Fruit fly (Drosophila melanogaster) whole organism, embryonic: Measurements from ENCODE around the gene tral.

ENCODE experiments used
- Ada2b ChIP-seq: fragments of 200-800 bp; sonication (Bioruptor generic); IDR thresholded peaks from 2 replicates; pipeline ENCODE4 v1.3.6; 2022; ENCODE audit warnings: missing biosample characterization, missing genetic modification characterization
- Antp ChIP-seq: fragments of 200-800 bp; sonication (Bioruptor generic); optimal IDR thresholded peaks from 3 replicates; lab custom pipeline; 2016; ENCODE audit warnings: missing biosample characterization, missing genetic modification characterization
- Atf-2 ChIP-seq: fragments of 200-800 bp; sonication (Bioruptor generic); optimal IDR thresholded peaks from 2 replicates; lab custom pipeline; 2016; ENCODE audit warnings: missing biosample characterization, missing genetic modification characterization
- B-H1 ChIP-seq: fragments of 200-800 bp; sonication (Bioruptor generic); IDR thresholded peaks from 3 replicates; pipeline ENCODE4 v1.3.6; 2022; ENCODE audit warnings: missing biosample characterization, missing genetic modification characterization
- Bgb ChIP-seq: fragments of 200-800 bp; sonication (Bioruptor generic); IDR thresholded peaks from 2 replicates; pipeline ENCODE4 v1.3.6; 2022; ENCODE audit warnings: missing biosample characterization, missing genetic modification characterization; ENCODE audit not compliant: partially characterized antibody
- CG11398 ChIP-seq: fragments of 200-800 bp; sonication (Bioruptor generic); optimal IDR thresholded peaks from 2 replicates; lab custom pipeline; 2016; ENCODE audit warnings: missing biosample characterization, missing genetic modification characterization
- CG11723 ChIP-seq: fragments of 200-800 bp; sonication (Bioruptor generic); optimal IDR thresholded peaks from 2 replicates; lab custom pipeline; 2017; ENCODE audit warnings: missing biosample characterization, mild to moderate bottlenecking, missing genetic modification characterization
- CG12236 ChIP-seq: fragments of 200-800 bp; sonication (Bioruptor generic); optimal IDR thresholded peaks from 2 replicates; lab custom pipeline; 2016; ENCODE audit warnings: missing biosample characterization, missing genetic modification characterization
- CG12299 ChIP-seq: fragments of 200-800 bp; sonication (Bioruptor generic); optimal IDR thresholded peaks from 2 replicates; lab custom pipeline; 2018; ENCODE audit warnings: missing biosample characterization, mild to moderate bottlenecking, missing genetic modification characterization
- CG1233 ChIP-seq: fragments of 200-800 bp; sonication (Bioruptor generic); optimal IDR thresholded peaks from 4 replicates; lab custom pipeline; 2018; ENCODE audit warnings: missing biosample characterization, mild to moderate bottlenecking, missing genetic modification characterization
- CG13287 ChIP-seq: fragments of 200-800 bp; sonication (Bioruptor generic); IDR thresholded peaks from 2 replicates; pipeline ENCODE4 v1.3.6; 2022; ENCODE audit warnings: missing biosample characterization, missing genetic modification characterization; ENCODE audit not compliant: partially characterized antibody
- CG14441 ChIP-seq: fragments of 200-800 bp; sonication (Bioruptor generic); IDR thresholded peaks from 2 replicates; pipeline ENCODE4 v1.3.6; 2022; ENCODE audit warnings: missing biosample characterization, missing genetic modification characterization
- CG14710 ChIP-seq: fragments of 200-800 bp; sonication (Bioruptor generic); optimal IDR thresholded peaks from 3 replicates; lab custom pipeline; 2019; ENCODE audit warnings: missing biosample characterization, mild to moderate bottlenecking, missing genetic modification characterization, moderate library complexity
- CG16815 ChIP-seq: fragments of 200-800 bp; sonication (Bioruptor generic); optimal IDR thresholded peaks from 3 replicates; lab custom pipeline; 2017; ENCODE audit warnings: missing biosample characterization, mild to moderate bottlenecking, missing genetic modification characterization
- CG16863 ChIP-seq: fragments of 200-800 bp; sonication (Bioruptor generic); optimal IDR thresholded peaks from 3 replicates; lab custom pipeline; 2016; ENCODE audit warnings: missing biosample characterization, missing genetic modification characterization
- CG2116 ChIP-seq: fragments of 200-800 bp; sonication (Bioruptor generic); optimal IDR thresholded peaks from 3 replicates; lab custom pipeline; 2018; ENCODE audit warnings: missing biosample characterization, mild to moderate bottlenecking, missing genetic modification characterization
- CG2889 ChIP-seq: fragments of 200-800 bp; sonication (Bioruptor generic); IDR thresholded peaks from 3 replicates; pipeline ENCODE4 v1.3.6; 2022; ENCODE audit warnings: missing biosample characterization, missing genetic modification characterization
- CG6654 ChIP-seq: fragments of 200-800 bp; sonication (Bioruptor generic); optimal IDR thresholded peaks from 2 replicates; lab custom pipeline; 2017; ENCODE audit warnings: missing biosample characterization, mild to moderate bottlenecking, missing genetic modification characterization
- CG7839 ChIP-seq: fragments of 200-800 bp; sonication (Bioruptor generic); optimal IDR thresholded peaks from 3 replicates; lab custom pipeline; 2018; ENCODE audit warnings: missing biosample characterization, mild to moderate bottlenecking, missing genetic modification characterization, moderate library complexity
- CG8281 ChIP-seq: fragments of 200-800 bp; sonication (Bioruptor generic); optimal IDR thresholded peaks from 2 replicates; lab custom pipeline; 2018; ENCODE audit warnings: missing biosample characterization, mild to moderate bottlenecking, missing genetic modification characterization, moderate library complexity
- CG8290 ChIP-seq, 3 experiments: fragments of 200-800 bp; sonication (Bioruptor generic); optimal IDR thresholded peaks; 2 replicates each; lab custom pipeline; 2016 to 2019; ENCODE audit warnings: missing biosample characterization in 3 of 3, missing genetic modification characterization in 3 of 3, mild to moderate bottlenecking in 2 of 3, moderate library complexity in 1 of 3
- Gug ChIP-seq: fragments of 200-800 bp; sonication (Bioruptor generic); IDR thresholded peaks from 4 replicates; pipeline ENCODE4 v1.3.6; 2022; ENCODE audit warnings: missing biosample characterization, missing genetic modification characterization
- HLH4C ChIP-seq: fragments of 200-800 bp; sonication (Bioruptor generic); IDR thresholded peaks from 3 replicates; pipeline ENCODE4 v1.3.6; 2022; ENCODE audit warnings: missing biosample characterization, missing genetic modification characterization; ENCODE audit not compliant: partially characterized antibody
- HLHmδ ChIP-seq: fragments of 200-800 bp; sonication (Bioruptor generic); optimal IDR thresholded peaks from 2 replicates; lab custom pipeline; 2018; ENCODE audit warnings: missing biosample characterization, mild to moderate bottlenecking, missing genetic modification characterization, moderate library complexity
- HmgZ ChIP-seq: fragments of 200-800 bp; sonication (Bioruptor generic); optimal IDR thresholded peaks from 2 replicates; lab custom pipeline; 2018; ENCODE audit warnings: missing biosample characterization, mild to moderate bottlenecking, missing genetic modification characterization
- Hr3 ChIP-seq: fragments of 200-800 bp; sonication (Bioruptor generic); optimal IDR thresholded peaks from 3 replicates; lab custom pipeline; 2016; ENCODE audit warnings: missing biosample characterization, missing genetic modification characterization
- Kr ChIP-seq: fragments of 200-800 bp; sonication (Bioruptor generic); optimal IDR thresholded peaks from 2 replicates; lab custom pipeline; 2017; ENCODE audit warnings: missing biosample characterization, mild to moderate bottlenecking, missing genetic modification characterization
- Mad ChIP-seq: fragments of 200-800 bp; sonication (Bioruptor generic); optimal IDR thresholded peaks from 2 replicates; lab custom pipeline; 2016; ENCODE audit warnings: missing biosample characterization, missing genetic modification characterization
- Ptx1 ChIP-seq: fragments of 200-800 bp; sonication (Bioruptor generic); IDR thresholded peaks from 2 replicates; pipeline ENCODE4 v1.3.6; 2022; ENCODE audit warnings: missing biosample characterization, missing genetic modification characterization
- Ravus ChIP-seq: fragments of 200-800 bp; sonication (Bioruptor generic); IDR thresholded peaks from 2 replicates; pipeline ENCODE4 v1.3.6; 2022; ENCODE audit warnings: missing biosample characterization, missing genetic modification characterization
- Ssrp ChIP-seq: fragments of 200-800 bp; sonication (Bioruptor generic); optimal IDR thresholded peaks from 2 replicates; lab custom pipeline; 2018; ENCODE audit warnings: missing biosample characterization, mild to moderate bottlenecking, missing genetic modification characterization, moderate library complexity
- Taf1 ChIP-seq: fragments of 200-800 bp; sonication (Bioruptor generic); IDR thresholded peaks from 2 replicates; pipeline ENCODE4 v1.3.6; 2022; ENCODE audit warnings: missing biosample characterization, missing genetic modification characterization
- al ChIP-seq: fragments of 200-800 bp; sonication (Bioruptor generic); IDR thresholded peaks from 2 replicates; pipeline ENCODE4 v1.3.6; 2022; ENCODE audit warnings: missing biosample characterization, missing genetic modification characterization
- ase ChIP-seq: fragments of 200-800 bp; sonication (Bioruptor generic); IDR thresholded peaks from 3 replicates; pipeline ENCODE4 v1.3.6; 2022; ENCODE audit warnings: missing biosample characterization, missing genetic modification characterization
- bbx ChIP-seq: fragments of 200-800 bp; sonication (Bioruptor generic); IDR thresholded peaks from 2 replicates; pipeline ENCODE4 v1.3.6; 2022; ENCODE audit warnings: missing biosample characterization, missing genetic modification characterization; ENCODE audit not compliant: partially characterized antibody
- crp ChIP-seq, 2 experiments: fragments of 200-800 bp; sonication (Bioruptor generic); optimal IDR thresholded peaks; 2 replicates in 1 of 2; 3 replicates in 1 of 2; lab custom pipeline; 2017; ENCODE audit warnings: missing biosample characterization in 2 of 2, missing genetic modification characterization in 2 of 2, mild to moderate bottlenecking in 1 of 2, moderate library complexity in 1 of 2
- dmrt11E ChIP-seq: fragments of 200-800 bp; sonication (Bioruptor generic); optimal IDR thresholded peaks from 3 replicates; lab custom pipeline; 2018; ENCODE audit warnings: missing biosample characterization, mild to moderate bottlenecking, missing genetic modification characterization, moderate library complexity
- esg ChIP-seq: fragments of 200-800 bp; sonication (Bioruptor generic); conservative IDR thresholded peaks from 2 replicates; pipeline ENCODE4 v1.3.6; 2022; ENCODE audit warnings: missing biosample characterization, missing genetic modification characterization
- fd102C ChIP-seq: fragments of 200-800 bp; sonication (Bioruptor generic); optimal IDR thresholded peaks from 2 replicates; lab custom pipeline; 2018; ENCODE audit warnings: missing biosample characterization, mild to moderate bottlenecking, missing genetic modification characterization, moderate library complexity
- fd3F ChIP-seq: fragments of 200-800 bp; sonication (Bioruptor generic); optimal IDR thresholded peaks from 2 replicates; lab custom pipeline; 2018; ENCODE audit warnings: missing biosample characterization, mild to moderate bottlenecking, missing genetic modification characterization, moderate library complexity
- ftz-f1 ChIP-seq: fragments of 200-800 bp; sonication (Bioruptor generic); optimal IDR thresholded peaks from 2 replicates; lab custom pipeline; 2016; ENCODE audit warnings: missing biosample characterization, missing genetic modification characterization
- grn ChIP-seq: fragments of 200-800 bp; sonication (Bioruptor generic); optimal IDR thresholded peaks from 3 replicates; lab custom pipeline; 2017; ENCODE audit warnings: missing biosample characterization, missing genetic modification characterization
- nerfin-1 ChIP-seq: fragments of 200-800 bp; sonication (Bioruptor generic); optimal IDR thresholded peaks from 3 replicates; lab custom pipeline; 2019; ENCODE audit warnings: missing biosample characterization, mild to moderate bottlenecking, missing genetic modification characterization, moderate library complexity
- prd ChIP-seq, 3 experiments: fragments of >200 bp in 2 of 3; fragments of 200-800 bp in 1 of 3; sonication (Bioruptor generic) in 1 of 3; optimal IDR thresholded peaks in 2 of 3; IDR thresholded peaks in 1 of 3; 2 replicates in 2 of 3; 3 replicates in 1 of 3; pipeline versions ENCODE4 v1.3.6 to Lab custom; 2017 to 2022; ENCODE audit warnings: missing biosample characterization in 1 of 3, missing genetic modification characterization in 1 of 3
- ranshi ChIP-seq: fragments of 200-800 bp; sonication (Bioruptor generic); IDR thresholded peaks from 2 replicates; pipeline ENCODE4 v1.3.6; 2022; ENCODE audit warnings: missing biosample characterization, missing genetic modification characterization
- schlank ChIP-seq: fragments of 200-800 bp; sonication (Bioruptor generic); optimal IDR thresholded peaks from 2 replicates; lab custom pipeline; 2018; ENCODE audit warnings: missing biosample characterization, mild to moderate bottlenecking, missing genetic modification characterization
- seq ChIP-seq: fragments of 200-800 bp; sonication (Bioruptor generic); IDR thresholded peaks from 2 replicates; pipeline ENCODE4 v1.3.6; 2022; ENCODE audit warnings: missing biosample characterization, missing genetic modification characterization
- shn ChIP-seq: fragments of 200-800 bp; sonication (Bioruptor generic); optimal IDR thresholded peaks from 3 replicates; lab custom pipeline; 2016; ENCODE audit warnings: missing biosample characterization, missing genetic modification characterization
- vvl ChIP-seq: fragments of 200-800 bp; sonication (Bioruptor generic); IDR thresholded peaks from 2 replicates; pipeline ENCODE4 v1.3.6; 2022; ENCODE audit warnings: missing biosample characterization, missing genetic modification characterization
- zen ChIP-seq: fragments of 200-800 bp; sonication (Bioruptor generic); optimal IDR thresholded peaks from 3 replicates; lab custom pipeline; 2018; ENCODE audit warnings: missing biosample characterization, mild to moderate bottlenecking, missing genetic modification characterization, moderate library complexity

Gene tral

dm6 chr3L:12484948-12485347 is 29.9 kb upstream of the tral start, which contains the start of gene CG10663 (continued):
- TF ChIP-seq al (GFP tag; lab: Robert Waterston, UW), result no peak
- TF ChIP-seq nerfin-1 (tag; lab: Kevin White, UChicago), result no peak
- TF ChIP-seq CG8290 (GFP tag; optimal IDR thresholded peaks at IDR 0.05; lab: Kevin White, UChicago), result no peak
- TF ChIP-seq CG8290 (tag; optimal IDR thresholded peaks at IDR 0.05; lab: Kevin White, UChicago), result peak in 1 of 2 experiments; percentile 54
- no peak for TF ChIP-seq dmrt11E (tag; lab: Kevin White, UChicago)
- no peak for TF ChIP-seq fd102C
- TF ChIP-seq Mad (GFP tag; lab: Kevin White, UChicago), result no peak
- TF ChIP-seq CG12236, result no peak
- no peak for TF ChIP-seq CG12299
- TF ChIP-seq Ptx1 (GFP tag; lab: Robert Waterston, UW), result no peak
- TF ChIP-seq CG16863 (GFP tag; lab: Kevin White, UChicago), result peak; percentile 10
- no peak for TF ChIP-seq Kr
- TF ChIP-seq HmgZ (tag; lab: Kevin White, UChicago), result no peak
- TF ChIP-seq CG8281 (tag; lab: Kevin White, UChicago), result no peak
- no peak for TF ChIP-seq CG2889 (GFP tag; lab: Robert Waterston, UW)
- TF ChIP-seq CG14710 (tag; lab: Kevin White, UChicago), result no peak
- no peak for TF ChIP-seq ranshi (GFP tag; lab: Robert Waterston, UW)
- peak; percentile 57 for TF ChIP-seq CG13287
- no peak for TF ChIP-seq ftz-f1 (GFP tag; lab: Kevin White, UChicago)
- TF ChIP-seq Hr3, result no peak
- TF ChIP-seq CG2116, result no peak
- TF ChIP-seq Taf1 (GFP tag; lab: Robert Waterston, UW), result no peak
- TF ChIP-seq Gug (GFP tag; lab: Robert Waterston, UW), result no peak
- TF ChIP-seq Ssrp, result no peak
- TF ChIP-seq Ravus, result no peak
- no peak for TF ChIP-seq crp (GFP tag; optimal IDR thresholded peaks at IDR 0.05; lab: Kevin White, UChicago)
- TF ChIP-seq CG11398 (GFP tag; lab: Kevin White, UChicago), result no peak
- TF ChIP-seq zen, result no peak
- no peak for TF ChIP-seq shn
- peak; percentile 4 for TF ChIP-seq CG7839 (tag; lab: Kevin White, UChicago)
- TF ChIP-seq Atf-2 (GFP tag; lab: Kevin White, UChicago), result no peak
- TF ChIP-seq CG11723 (GFP tag; lab: Kevin White, UChicago), result peak; percentile 33
- TF ChIP-seq grn, result no peak
- peak; percentile 17; the same call in 1 of the 3 replicates for TF ChIP-seq B-H1 (GFP tag; lab: Robert Waterston, UW)
- TF ChIP-seq bbx, result peak; percentile 60; the same call in 1 of the 2 replicates
- peak; percentile 22 for TF ChIP-seq Antp (GFP tag; lab: Kevin White, UChicago)
- no peak for TF ChIP-seq ase (GFP tag; lab: Robert Waterston, UW)
- TF ChIP-seq CG14441 (GFP tag; lab: Robert Waterston, UW), result no peak
- TF ChIP-seq HLHmδ (GFP tag; lab: Kevin White, UChicago), result peak; percentile 39
- TF ChIP-seq CG16815 (GFP tag; lab: Kevin White, UChicago), result no peak
- no peak for TF ChIP-seq CG6654 (GFP tag; lab: Kevin White, UChicago)
- peak; percentile 53; the same call in 2 of the 3 replicates for TF ChIP-seq HLH4C (GFP tag; lab: Robert Waterston, UW)
- TF ChIP-seq fd3F (GFP tag; lab: Kevin White, UChicago), result no peak
- 0 out of 2 replicates have a peak, but pooled peaks have one; percentile 17 for TF ChIP-seq seq
- TF ChIP-seq prd (optimal IDR thresholded peaks at IDR 0.05; lab: Kevin White, UChicago), result no peak
- 0 out of 3 replicates have a peak, but pooled peaks have one; percentile 37 for TF ChIP-seq prd (GFP tag; IDR thresholded peaks at IDR 0.05; lab: Robert Waterston, UW)
- TF ChIP-seq vvl, result peak; percentile 60; the same call in 1 of the 2 replicates
- TF ChIP-seq Bgb (GFP tag; lab: Robert Waterston, UW), result peak; percentile 41; the same call in 1 of the 2 replicates
- TF ChIP-seq CG1233, result no peak
- TF ChIP-seq schlank (tag; lab: Kevin White, UChicago), result no peak
- no peak for TF ChIP-seq esg (GFP tag; lab: Robert Waterston, UW)
- TF ChIP-seq Ada2b (GFP tag; lab: Robert Waterston, UW), result peak; percentile 28
